Worm (Caenorhabditis elegans): ENCODE measurements around the gene F52G2.3.
A peak's percentile ranks its signal among the peaks of the same experiment; 100 is the strongest.

F52G2.3 gene

DNA sequence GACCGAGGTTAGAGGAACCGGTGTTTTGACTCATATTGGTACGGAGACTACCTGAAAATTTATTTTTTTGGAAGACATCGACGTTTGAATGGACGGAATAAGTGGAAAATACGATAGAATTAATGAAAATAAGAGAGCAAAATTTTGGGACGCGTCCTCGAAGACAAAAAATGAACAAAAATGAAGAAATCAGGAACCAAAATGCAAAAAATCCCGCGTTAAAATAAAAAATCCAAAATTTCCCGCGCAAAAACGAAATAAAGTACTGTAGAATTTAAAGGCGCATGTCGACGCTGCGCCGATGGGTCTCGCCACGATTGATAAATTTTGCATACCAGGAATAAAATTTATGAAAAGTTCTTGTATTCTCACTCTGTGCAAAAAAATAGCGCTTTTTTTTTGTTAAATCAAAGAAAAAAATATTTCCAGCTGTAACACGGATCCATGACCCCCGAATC is 35.9 kb downstream of the F52G2.3 start, which contains the start of gene puf-3 (continued):
- TF ChIP-seq F22D6.2 (tag; optimal IDR thresholded peaks at IDR 0.05): no peak
- TF ChIP-seq somi-1 (GFP tag; optimal IDR thresholded peaks at IDR 0.05): no peak
- no peak for TF ChIP-seq lag-1 (GFP tag; IDR thresholded peaks at IDR 0.05)
- no peak for TF ChIP-seq ceh-58 (GFP tag; IDR thresholded peaks at IDR 0.05)
- no peak for TF ChIP-seq F57A8.1 (GFP tag; optimal IDR thresholded peaks at IDR 0.05)
- TF ChIP-seq mel-28 (tag; optimal IDR thresholded peaks at IDR 0.05; ENCODE audit: borderline replicate concordance): no peak
- TF ChIP-seq let-607 (tag; optimal IDR thresholded peaks at IDR 0.05): no peak
- no peak for TF ChIP-seq attf-5 (GFP tag; optimal IDR thresholded peaks at IDR 0.05)
- no peak for TF ChIP-seq K11D2.4 (GFP tag; IDR thresholded peaks at IDR 0.05)
- peak; percentile 25 for TF ChIP-seq unc-130 (GFP tag; optimal IDR thresholded peaks at IDR 0.05)
- no peak for TF ChIP-seq hlh-26 (GFP tag; conservative IDR thresholded peaks at IDR 0.05)
- TF ChIP-seq nhr-120 (GFP tag; IDR thresholded peaks at IDR 0.05): no peak
- TF ChIP-seq snpc-4 (GFP tag; optimal IDR thresholded peaks at IDR 0.05): peak; percentile 76
- peak in 3 of 4 experiments; percentile 55 to 92 (median 82) for TF ChIP-seq snpc-4 (tag; optimal IDR thresholded peaks at IDR 0.05)
- TF ChIP-seq rcor-1 (GFP tag; IDR thresholded peaks at IDR 0.05): peak; percentile 69
- TF ChIP-seq hmg-1.2 (GFP tag; IDR thresholded peaks at IDR 0.05): no peak
- TF ChIP-seq mxl-1 (tag; optimal IDR thresholded peaks at IDR 0.05): no peak
- no peak for TF ChIP-seq ama-1 (optimal IDR thresholded peaks at IDR 0.05)
- TF ChIP-seq ama-1 (GFP tag; optimal IDR thresholded peaks at IDR 0.05): no peak
- TF ChIP-seq egrh-3 (GFP tag; IDR thresholded peaks at IDR 0.05): no peak
- no peak for TF ChIP-seq nhr-179 (tag; optimal IDR thresholded peaks at IDR 0.05)
- no peak for TF ChIP-seq ztf-25 (GFP tag; IDR thresholded peaks at IDR 0.05)
- TF ChIP-seq bed-2 (GFP tag; IDR thresholded peaks at IDR 0.05): no peak
- no peak for TF ChIP-seq rpc-1 (optimal IDR thresholded peaks at IDR 0.05)
- no peak for TF ChIP-seq rpc-1 (tag; optimal IDR thresholded peaks at IDR 0.05)
- TF ChIP-seq dpff-1 (tag; optimal IDR thresholded peaks at IDR 0.05): no peak
- peak; percentile 93 for TF ChIP-seq dpl-1 (GFP tag; optimal IDR thresholded peaks at IDR 0.05)
- TF ChIP-seq repo-1 (tag; optimal IDR thresholded peaks at IDR 0.05): no peak
- no peak for TF ChIP-seq cebp-2 (GFP tag; IDR thresholded peaks at IDR 0.05)
- no peak for TF ChIP-seq pha-4 (tag; optimal IDR thresholded peaks at IDR 0.05)
- TF ChIP-seq C17E4.6 (GFP tag; IDR thresholded peaks at IDR 0.05): no peak
- no peak for TF ChIP-seq gei-17 (GFP tag; optimal IDR thresholded peaks at IDR 0.05)
- peak; percentile 81 for TF ChIP-seq B0019.2 (GFP tag; conservative IDR thresholded peaks at IDR 0.05)
- peak; percentile 24 for TF ChIP-seq hrde-1 (tag; optimal IDR thresholded peaks at IDR 0.05; ENCODE audit: borderline replicate concordance)
- TF ChIP-seq ceh-79 (tag; optimal IDR thresholded peaks at IDR 0.05): no peak
- peak; percentile 85 for TF ChIP-seq hsf-1 (GFP tag; IDR thresholded peaks at IDR 0.05)
- no peak for TF ChIP-seq lin-26 (GFP tag; IDR thresholded peaks at IDR 0.05)
- no peak for TF ChIP-seq ztf-18 (tag; optimal IDR thresholded peaks at IDR 0.05)
- TF ChIP-seq F33H1.4 (GFP tag; IDR thresholded peaks at IDR 0.05): peak; percentile 98
- TF ChIP-seq F37B4.10 (GFP tag; IDR thresholded peaks at IDR 0.05): no peak
- no peak for TF ChIP-seq nfya-1 (tag; optimal IDR thresholded peaks at IDR 0.05; ENCODE audit: borderline replicate concordance, insufficient read depth)
- no peak for TF ChIP-seq mes-4 (tag; optimal IDR thresholded peaks at IDR 0.05)
- TF ChIP-seq snpc-1.1 (tag; optimal IDR thresholded peaks at IDR 0.05; ENCODE audit: insufficient read depth): peak; percentile 75
- TF ChIP-seq aptf-3 (GFP tag; IDR thresholded peaks at IDR 0.05): no peak
- TF ChIP-seq ZK185.1 (tag; optimal IDR thresholded peaks at IDR 0.05; ENCODE audit: poor library complexity, severe bottlenecking): no peak
- TF ChIP-seq F52B5.7 (tag; optimal IDR thresholded peaks at IDR 0.05): no peak
- TF ChIP-seq zfh-2 (GFP tag; conservative IDR thresholded peaks at IDR 0.05): no peak; the same call in 1 of the 2 replicates
- peak; percentile 82 for TF ChIP-seq dox-1 (GFP tag; IDR thresholded peaks at IDR 0.05)
- peak; percentile 94 for TF ChIP-seq D2030.7 (GFP tag; IDR thresholded peaks at IDR 0.05)
- TF ChIP-seq snpc-3.4 (tag; optimal IDR thresholded peaks at IDR 0.05): peak; percentile 74
